Worm (Caenorhabditis elegans): ENCODE data around the gene rgs-5.

rgs-5 gene

DNA sequence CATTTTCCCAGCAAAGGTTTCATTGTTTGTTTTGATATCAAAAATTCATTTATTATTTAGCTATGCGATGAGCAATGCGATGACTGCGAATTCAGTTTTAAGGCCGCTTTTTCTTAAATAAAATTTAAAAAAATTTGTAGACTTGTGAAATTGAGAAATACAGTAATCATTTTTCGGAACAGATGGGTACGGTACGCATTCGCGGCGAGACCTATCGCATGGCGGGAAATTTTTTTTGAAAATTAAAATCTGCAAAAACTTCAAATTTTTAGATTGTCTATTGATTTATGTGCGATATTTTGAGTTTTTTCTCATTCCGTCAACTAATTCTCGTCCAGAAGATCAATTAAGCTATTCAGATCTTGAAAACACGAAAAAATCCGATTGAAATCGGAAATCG, 34.8 kb upstream of the rgs-5 start:
- TF ChIP-seq ama-1 (optimal IDR thresholded peaks at IDR 0.05): no peak
- no peak for TF ChIP-seq nhr-11 (tag; optimal IDR thresholded peaks at IDR 0.05)
- TF ChIP-seq lin-13 (GFP tag; optimal IDR thresholded peaks at IDR 0.05): no peak
- no peak for TF ChIP-seq ztf-11 (tag; optimal IDR thresholded peaks at IDR 0.05)
- no peak for TF ChIP-seq nhr-12 (tag; optimal IDR thresholded peaks at IDR 0.05)
- no peak for TF ChIP-seq nhr-237 (tag; optimal IDR thresholded peaks at IDR 0.05)
- no peak for TF ChIP-seq R02D3.7 (tag; optimal IDR thresholded peaks at IDR 0.05)
- no peak for TF ChIP-seq C34F6.9 (tag; optimal IDR thresholded peaks at IDR 0.05)
- no peak for TF ChIP-seq Y55F3AM.14 (GFP tag; optimal IDR thresholded peaks at IDR 0.05)
- no peak for TF ChIP-seq elt-1 (tag; optimal IDR thresholded peaks at IDR 0.05)

DNA sequence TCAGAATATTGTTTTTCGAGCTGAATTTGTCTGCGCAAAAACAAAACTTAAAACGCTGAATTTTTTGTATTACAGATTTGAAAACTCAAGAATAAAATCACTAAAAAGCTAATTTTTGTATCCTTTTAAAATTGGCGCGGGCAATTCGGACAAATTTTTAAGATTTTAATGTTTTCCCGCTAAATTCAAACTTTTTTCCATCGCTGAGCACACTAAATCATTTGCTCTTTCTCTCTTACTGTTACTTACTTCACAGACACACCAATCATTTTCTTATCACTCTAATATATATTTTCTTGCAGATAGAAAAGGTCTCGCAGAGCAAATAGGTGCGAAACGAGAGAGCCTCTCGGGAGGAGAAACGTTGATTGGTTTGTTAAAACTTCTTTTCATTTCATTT, 34.4 kb upstream of the rgs-5 start, which contains the start of gene par-3:
TSS of gene par-3 (plus strand) at position 301 of the 400 bp plus-strand sequence.
- no peak for TF ChIP-seq lin-11 (tag; optimal IDR thresholded peaks at IDR 0.05)
- no peak for TF ChIP-seq Y55F3AM.14 (GFP tag; optimal IDR thresholded peaks at IDR 0.05)
- no peak for TF ChIP-seq ama-1 (optimal IDR thresholded peaks at IDR 0.05)
- no peak for TF ChIP-seq nhr-21 (tag; optimal IDR thresholded peaks at IDR 0.05)
- TF ChIP-seq lin-13 (GFP tag; optimal IDR thresholded peaks at IDR 0.05): no peak
- TF ChIP-seq mdl-1 (tag; optimal IDR thresholded peaks at IDR 0.05): no peak
- no peak for TF ChIP-seq sma-9 (GFP tag; optimal IDR thresholded peaks at IDR 0.05)
- TF ChIP-seq sma-9 (tag; optimal IDR thresholded peaks at IDR 0.05): no peak
- no peak for TF ChIP-seq unc-62 (GFP tag; optimal IDR thresholded peaks at IDR 0.05)
- TF ChIP-seq zag-1 (tag; optimal IDR thresholded peaks at IDR 0.05): no peak
- no peak for TF ChIP-seq nhr-77 (tag; optimal IDR thresholded peaks at IDR 0.05)
- no peak for TF ChIP-seq sma-3 (GFP tag; optimal IDR thresholded peaks at IDR 0.05)
- no peak for TF ChIP-seq blmp-1 (tag; optimal IDR thresholded peaks at IDR 0.05; ENCODE audit: insufficient read depth)
- TF ChIP-seq lsy-2 (tag; optimal IDR thresholded peaks at IDR 0.05): no peak
- TF ChIP-seq crh-2 (tag; optimal IDR thresholded peaks at IDR 0.05): no peak
- no peak for TF ChIP-seq nhr-25 (tag; optimal IDR thresholded peaks at IDR 0.05)

DNA sequence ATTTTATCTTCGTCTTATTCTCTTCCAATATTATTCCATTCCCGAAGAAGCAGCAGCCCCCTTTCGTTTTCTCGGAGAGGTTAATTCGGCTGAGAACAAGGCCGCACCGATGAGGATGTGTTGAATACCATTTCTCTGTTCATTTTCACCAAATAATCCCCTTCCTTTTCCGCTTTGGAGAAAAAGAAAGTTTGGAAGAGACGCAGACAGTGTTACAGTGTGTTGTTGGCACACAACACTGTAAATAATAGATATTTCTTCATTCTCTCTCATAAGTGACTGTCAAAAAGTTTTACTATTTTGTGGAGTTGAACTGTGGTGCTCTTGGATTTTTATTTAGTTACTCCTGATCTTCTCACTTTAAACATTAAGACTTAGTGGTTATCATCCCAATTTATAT, 33.1 kb upstream of the rgs-5 start:
- peak; percentile 36 for TF ChIP-seq fos-1 (tag; optimal IDR thresholded peaks at IDR 0.05)
- peak; percentile 2 for TF ChIP-seq nhr-25 (tag; optimal IDR thresholded peaks at IDR 0.05)
- no peak for TF ChIP-seq skn-1 (tag; optimal IDR thresholded peaks at IDR 0.05)
- peak; percentile 7 for TF ChIP-seq crh-2 (tag; optimal IDR thresholded peaks at IDR 0.05)
- no peak for TF ChIP-seq lin-39 (tag; optimal IDR thresholded peaks at IDR 0.05)

DNA sequence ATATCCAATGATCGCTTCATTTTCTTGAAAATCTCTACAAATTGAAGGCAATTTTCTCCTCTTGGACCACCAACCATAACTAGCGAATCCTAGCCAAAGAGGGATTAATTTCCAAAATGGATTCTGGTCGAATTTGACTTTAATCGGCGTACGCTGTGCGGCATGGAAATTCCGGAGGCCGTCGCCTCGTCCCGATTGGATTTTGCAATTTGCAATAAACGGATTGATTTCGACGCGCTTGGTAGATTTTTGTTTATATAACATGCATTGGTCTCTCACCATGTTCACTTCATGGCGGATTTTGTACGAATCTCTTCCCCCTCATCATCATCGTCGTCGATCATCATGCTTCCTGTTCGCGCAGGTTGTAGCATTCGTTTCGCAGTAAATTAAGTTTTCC, 32.6 kb upstream of the rgs-5 start:
- TF ChIP-seq unc-62 (GFP tag; optimal IDR thresholded peaks at IDR 0.05) (no peak), sem-4 (tag; optimal IDR thresholded peaks at IDR 0.05) (no peak), F13H6.1 (tag; optimal IDR thresholded peaks at IDR 0.05) (no peak), lin-13 (GFP tag; optimal IDR thresholded peaks at IDR 0.05) (no peak), aly-2 (tag; optimal IDR thresholded peaks at IDR 0.05) (no peak), nhr-6 (tag; optimal IDR thresholded peaks at IDR 0.05) (no peak)

DNA sequence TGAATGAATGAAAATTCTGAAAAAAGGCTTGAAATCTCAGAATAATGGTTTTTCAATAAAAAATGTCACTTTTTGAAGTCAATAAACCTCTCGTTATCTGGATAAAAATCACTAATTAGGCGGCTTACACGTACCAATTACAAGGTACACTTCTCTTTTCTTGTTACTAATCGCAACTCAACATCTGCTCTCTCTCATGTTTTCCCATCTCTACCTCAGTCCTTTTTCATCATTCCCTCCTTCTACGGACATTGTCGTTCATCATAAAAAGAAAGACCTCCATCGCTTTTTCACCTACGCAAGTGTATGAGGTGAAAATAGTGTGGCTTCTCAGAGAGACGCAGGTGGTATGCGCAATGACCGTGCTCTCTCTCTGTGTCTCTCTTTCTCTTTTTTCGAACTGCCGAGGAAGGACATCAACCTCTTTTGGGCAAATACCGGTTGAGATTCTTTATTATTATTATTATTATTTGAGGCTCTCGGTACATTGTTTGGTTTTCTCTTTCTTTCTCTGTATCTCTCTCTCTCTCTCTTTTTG, 30.3 kb upstream of the rgs-5 start:
- TF ChIP-seq nhr-129 (tag; optimal IDR thresholded peaks at IDR 0.05) (peak; percentile 15), sma-3 (GFP tag; optimal IDR thresholded peaks at IDR 0.05) (no peak), elt-1 (tag; optimal IDR thresholded peaks at IDR 0.05) (no peak), nhr-21 (tag; optimal IDR thresholded peaks at IDR 0.05) (no peak), ceh-16 (tag; optimal IDR thresholded peaks at IDR 0.05) (peak; percentile 65), ztf-4 (tag; optimal IDR thresholded peaks at IDR 0.05) (no peak), nhr-12 (tag; optimal IDR thresholded peaks at IDR 0.05) (no peak), lsy-2 (tag; optimal IDR thresholded peaks at IDR 0.05) (no peak), sma-9 (GFP tag; optimal IDR thresholded peaks at IDR 0.05) (no peak), sma-9 (tag; optimal IDR thresholded peaks at IDR 0.05) (no peak), mdl-1 (tag; optimal IDR thresholded peaks at IDR 0.05) (no peak), R02D3.7 (tag; optimal IDR thresholded peaks at IDR 0.05) (no peak), elt-3 (tag; optimal IDR thresholded peaks at IDR 0.05) (no peak), skn-1 (tag; optimal IDR thresholded peaks at IDR 0.05) (no peak), egl-27 (tag; optimal IDR thresholded peaks at IDR 0.05) (no peak), mbf-1 (tag; optimal IDR thresholded peaks at IDR 0.05) (no peak), sem-4 (tag; optimal IDR thresholded peaks at IDR 0.05) (no peak), ceh-82 (tag; optimal IDR thresholded peaks at IDR 0.05) (no peak), ama-1 (optimal IDR thresholded peaks at IDR 0.05) (no peak), ztf-1 (GFP tag; conservative IDR thresholded peaks at IDR 0.05) (no peak), unc-62 (GFP tag; optimal IDR thresholded peaks at IDR 0.05) (no peak), crh-2 (tag; optimal IDR thresholded peaks at IDR 0.05) (peak; percentile 32), dmd-4 (tag; optimal IDR thresholded peaks at IDR 0.05) (no peak), ztf-11 (tag; optimal IDR thresholded peaks at IDR 0.05) (no peak), aly-2 (tag; optimal IDR thresholded peaks at IDR 0.05) (no peak), gmeb-1 (tag; optimal IDR thresholded peaks at IDR 0.05) (no peak), nhr-10 (tag; optimal IDR thresholded peaks at IDR 0.05) (no peak), lin-39 (tag; optimal IDR thresholded peaks at IDR 0.05) (no peak), unc-39 (tag; optimal IDR thresholded peaks at IDR 0.05) (no peak), nhr-25 (tag; optimal IDR thresholded peaks at IDR 0.05) (peak; percentile 31), nhr-6 (tag; optimal IDR thresholded peaks at IDR 0.05) (no peak), mab-5 (tag; optimal IDR thresholded peaks at IDR 0.05) (no peak), C34F6.9 (tag; optimal IDR thresholded peaks at IDR 0.05) (peak; percentile 34), ZK546.5 (tag; optimal IDR thresholded peaks at IDR 0.05) (no peak), lin-13 (GFP tag; optimal IDR thresholded peaks at IDR 0.05) (no peak)

Data from whole organism, L2 larva.